Worm (Caenorhabditis elegans) whole organism, L2 larva: ENCODE results near the gene smf-1.

Experiments used
- aly-2 ChIP-seq: fragments of 150-350 bp; optimal IDR thresholded peaks from 2 replicates; lab custom pipeline; 2014; ENCODE audit warnings: missing biosample characterization, missing genetic modification characterization
- ama-1 ChIP-seq: fragments of 150-350 bp; optimal IDR thresholded peaks from 2 replicates; lab custom pipeline; 2018; ENCODE audit warnings: inconsistent platforms
- blmp-1 ChIP-seq: sonication (generic microtip); optimal IDR thresholded peaks from 2 replicates; lab custom pipeline; 2017; ENCODE audit warnings: missing genetic modification characterization, mild to moderate bottlenecking, missing compliant biosample characterization, antibody characterized with exemption, moderate library complexity; ENCODE audit not compliant: insufficient read depth
- lsy-2 ChIP-seq, 2 experiments: fragments of 150-350 bp in 1 of 2; sonication (generic microtip) in 1 of 2; optimal IDR thresholded peaks; 2 replicates each; lab custom pipeline; 2014 to 2017; ENCODE audit warnings: missing biosample characterization in 2 of 2, missing genetic modification characterization in 2 of 2
- nhr-11 ChIP-seq: fragments of 150-350 bp; optimal IDR thresholded peaks from 2 replicates; lab custom pipeline; 2014; ENCODE audit warnings: missing biosample characterization, missing genetic modification characterization
- nhr-129 ChIP-seq: fragments of 150-350 bp; optimal IDR thresholded peaks from 2 replicates; lab custom pipeline; 2014; ENCODE audit warnings: missing biosample characterization, missing genetic modification characterization
- nhr-237 ChIP-seq: fragments of 150-350 bp; optimal IDR thresholded peaks from 2 replicates; lab custom pipeline; 2014; ENCODE audit warnings: missing biosample characterization, missing genetic modification characterization
- snpc-4 ChIP-seq: fragments of 150-350 bp; optimal IDR thresholded peaks from 2 replicates; lab custom pipeline; 2014; ENCODE audit warnings: missing biosample characterization, missing genetic modification characterization
- unc-39 ChIP-seq: fragments of 150-350 bp; optimal IDR thresholded peaks from 2 replicates; lab custom pipeline; 2014; ENCODE audit warnings: missing biosample characterization, missing genetic modification characterization
- unc-55 ChIP-seq: fragments of 150-350 bp; sonication (generic microtip); optimal IDR thresholded peaks from 3 replicates; lab custom pipeline; 2014; ENCODE audit warnings: missing biosample characterization, missing genetic modification reagents, missing genetic modification characterization
- unc-62 ChIP-seq: fragments of 150-350 bp; optimal IDR thresholded peaks from 2 replicates; lab custom pipeline; 2014; ENCODE audit warnings: missing biosample characterization, missing genetic modification reagents, missing genetic modification characterization
- zag-1 ChIP-seq: fragments of 150-350 bp; optimal IDR thresholded peaks from 2 replicates; lab custom pipeline; 2014; ENCODE audit warnings: missing biosample characterization, missing genetic modification characterization
- ztf-11 ChIP-seq: sonication (generic microtip); optimal IDR thresholded peaks from 2 replicates; lab custom pipeline; 2017; ENCODE audit warnings: missing biosample characterization, missing genetic modification characterization

DNA sequence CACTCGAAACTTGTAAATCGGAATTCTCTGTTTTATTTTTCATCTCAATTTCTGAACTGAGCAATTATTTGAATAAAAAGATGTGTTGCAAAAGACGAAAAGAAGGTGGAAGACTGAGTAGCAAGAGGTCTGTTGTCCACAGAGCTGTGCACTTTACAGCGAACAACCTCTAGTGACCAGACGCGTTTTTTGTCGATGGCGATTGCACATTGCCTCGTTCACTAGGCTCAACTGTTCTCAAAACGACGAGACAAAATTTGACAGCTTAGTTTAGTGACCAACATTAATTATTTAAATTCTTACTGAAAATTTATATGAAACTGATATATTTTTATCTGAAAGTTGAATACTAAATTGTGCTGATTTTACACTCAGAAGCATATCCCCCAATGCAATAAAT lies 10.3 kb upstream of the smf-1 start, which contains the start of gene R03E9.2:
- no peak for TF ChIP-seq ztf-11 (tag; lab: Kevin White, UChicago)
- TF ChIP-seq blmp-1 (tag; lab: Kevin White, UChicago), result no peak
- no peak for TF ChIP-seq unc-39
- no peak for TF ChIP-seq nhr-11
- TF ChIP-seq unc-55 (GFP tag; lab: Kevin White, UChicago), result no peak
- no peak for TF ChIP-seq aly-2 (tag; lab: Kevin White, UChicago)
- no peak for TF ChIP-seq unc-62 (GFP tag; lab: Kevin White, UChicago)
- TF ChIP-seq ama-1 (lab: Kevin White, UChicago), result no peak
- no peak for TF ChIP-seq lsy-2 (tag; optimal IDR thresholded peaks at IDR 0.05; lab: Kevin White, UChicago)
- no peak for TF ChIP-seq snpc-4 (tag; lab: Kevin White, UChicago)
- no peak for TF ChIP-seq zag-1 (tag; lab: Kevin White, UChicago)
- no peak for TF ChIP-seq nhr-129 (tag; lab: Kevin White, UChicago)
- no peak for TF ChIP-seq nhr-237 (tag; lab: Kevin White, UChicago)
